Fruit fly (Drosophila melanogaster) whole organism, embryonic: ENCODE measurements around the gene Dus1.

Experiments
- CG10274 ChIP-seq: fragments of 200-800 bp; sonication (Bioruptor generic); optimal IDR thresholded peaks from 3 replicates; lab custom pipeline; 2017; ENCODE audit warnings: missing biosample characterization, mild to moderate bottlenecking, missing genetic modification characterization
- CG10462 ChIP-seq: fragments of 200-800 bp; sonication (Bioruptor generic); optimal IDR thresholded peaks from 2 replicates; lab custom pipeline; 2016; ENCODE audit warnings: missing biosample characterization, missing genetic modification characterization
- CG10654 ChIP-seq: fragments of 200-800 bp; sonication (Bioruptor generic); optimal IDR thresholded peaks from 2 replicates; lab custom pipeline; 2016; ENCODE audit warnings: missing biosample characterization, missing genetic modification characterization
- CG12236 ChIP-seq: fragments of 200-800 bp; sonication (Bioruptor generic); optimal IDR thresholded peaks from 2 replicates; lab custom pipeline; 2016; ENCODE audit warnings: missing biosample characterization, missing genetic modification characterization
- CG13123 ChIP-seq: fragments of 200-800 bp; sonication (Bioruptor generic); optimal IDR thresholded peaks from 2 replicates; lab custom pipeline; 2016; ENCODE audit warnings: missing biosample characterization, missing genetic modification characterization
- CG14667 ChIP-seq: fragments of 200-800 bp; sonication (Bioruptor generic); IDR thresholded peaks from 2 replicates; pipeline ENCODE4 v1.3.6; 2022; ENCODE audit warnings: missing biosample characterization, missing genetic modification characterization
- CG14710 ChIP-seq: fragments of 200-800 bp; sonication (Bioruptor generic); optimal IDR thresholded peaks from 3 replicates; lab custom pipeline; 2019; ENCODE audit warnings: missing biosample characterization, mild to moderate bottlenecking, missing genetic modification characterization, moderate library complexity
- CG15696 ChIP-seq: fragments of 200-800 bp; sonication (Bioruptor generic); optimal IDR thresholded peaks from 2 replicates; lab custom pipeline; 2019; ENCODE audit warnings: missing biosample characterization, mild to moderate bottlenecking, missing genetic modification characterization, moderate library complexity
- CG1603 ChIP-seq: fragments of 200-800 bp; sonication (Bioruptor generic); optimal IDR thresholded peaks from 2 replicates; lab custom pipeline; 2019; ENCODE audit warnings: missing biosample characterization, mild to moderate bottlenecking, missing genetic modification characterization, moderate library complexity
- CG17361 ChIP-seq: fragments of 200-800 bp; sonication (Bioruptor generic); IDR thresholded peaks from 3 replicates; pipeline ENCODE4 v1.3.6; 2022; ENCODE audit warnings: missing biosample characterization, missing genetic modification characterization
- CG17912 ChIP-seq: fragments of 200-800 bp; sonication (Bioruptor generic); optimal IDR thresholded peaks from 2 replicates; lab custom pipeline; 2018; ENCODE audit warnings: missing biosample characterization, mild to moderate bottlenecking, missing genetic modification characterization
- CG3065 ChIP-seq: fragments of 200-800 bp; sonication (Bioruptor generic); optimal IDR thresholded peaks from 2 replicates; lab custom pipeline; 2016; ENCODE audit warnings: missing biosample characterization, missing genetic modification characterization
- CG3163 ChIP-seq: fragments of 200-800 bp; sonication (Bioruptor generic); optimal IDR thresholded peaks from 3 replicates; lab custom pipeline; 2016; ENCODE audit warnings: missing biosample characterization, missing genetic modification characterization
- CG34376 ChIP-seq: fragments of 200-800 bp; sonication (Bioruptor generic); optimal IDR thresholded peaks from 2 replicates; lab custom pipeline; 2018; ENCODE audit warnings: missing biosample characterization, mild to moderate bottlenecking, missing genetic modification characterization
- CG3726 ChIP-seq: fragments of 200-800 bp; sonication (Bioruptor generic); IDR thresholded peaks from 3 replicates; pipeline ENCODE4, ENCODE4 v1.3.6; 2022; ENCODE audit warnings: missing biosample characterization, missing genetic modification characterization
- CG3847 ChIP-seq: fragments of 200-800 bp; sonication (Bioruptor generic); IDR thresholded peaks from 2 replicates; pipeline ENCODE4 v1.3.6; 2022; ENCODE audit warnings: missing biosample characterization, missing genetic modification characterization
- CG4404 ChIP-seq: fragments of 200-800 bp; sonication (Bioruptor generic); IDR thresholded peaks from 2 replicates; pipeline ENCODE4 v1.3.6; 2022; ENCODE audit warnings: missing biosample characterization, missing genetic modification characterization
- CG8089 ChIP-seq: fragments of 200-800 bp; sonication (Bioruptor generic); optimal IDR thresholded peaks from 3 replicates; lab custom pipeline; 2016; ENCODE audit warnings: missing biosample characterization, missing genetic modification characterization
- CG9727 ChIP-seq: fragments of 200-800 bp; sonication (Bioruptor generic); optimal IDR thresholded peaks from 3 replicates; lab custom pipeline; 2017; ENCODE audit warnings: missing biosample characterization, mild to moderate bottlenecking, missing genetic modification characterization
- CkIIα-i1 ChIP-seq: fragments of 200-800 bp; sonication (Bioruptor generic); IDR thresholded peaks from 2 replicates; pipeline ENCODE4 v1.3.6; 2022; ENCODE audit warnings: missing biosample characterization, missing genetic modification characterization
- Dad ChIP-seq: fragments of 200-800 bp; sonication (Bioruptor generic); optimal IDR thresholded peaks from 3 replicates; lab custom pipeline; 2016; ENCODE audit warnings: missing biosample characterization, missing genetic modification characterization
- Gug ChIP-seq: fragments of 200-800 bp; sonication (Bioruptor generic); IDR thresholded peaks from 4 replicates; pipeline ENCODE4 v1.3.6; 2022; ENCODE audit warnings: missing biosample characterization, missing genetic modification characterization
- HmgD ChIP-seq: fragments of 200-800 bp; sonication (Bioruptor generic); optimal IDR thresholded peaks from 3 replicates; lab custom pipeline; 2016; ENCODE audit warnings: missing biosample characterization, missing genetic modification characterization
- Hmx ChIP-seq: fragments of 200-800 bp; sonication (Bioruptor generic); optimal IDR thresholded peaks from 2 replicates; lab custom pipeline; 2016; ENCODE audit warnings: missing biosample characterization, missing genetic modification characterization
- Hr39 ChIP-seq: fragments of >200 bp; optimal IDR thresholded peaks from 2 replicates; lab custom pipeline; 2017
- NC2α ChIP-seq: fragments of 200-800 bp; sonication (Bioruptor generic); optimal IDR thresholded peaks from 2 replicates; lab custom pipeline; 2016; ENCODE audit warnings: missing biosample characterization, missing genetic modification characterization
- Neu2 ChIP-seq: fragments of 200-800 bp; sonication (Bioruptor generic); optimal IDR thresholded peaks from 3 replicates; lab custom pipeline; 2016; ENCODE audit warnings: missing biosample characterization, missing genetic modification characterization, borderline replicate concordance
- Poxn ChIP-seq: fragments of 200-800 bp; sonication (Bioruptor generic); IDR thresholded peaks from 2 replicates; pipeline ENCODE4 v1.3.6; 2022; ENCODE audit warnings: missing biosample characterization, missing genetic modification characterization
- Rfx ChIP-seq: fragments of 200-800 bp; sonication (Bioruptor generic); IDR thresholded peaks from 2 replicates; pipeline ENCODE4 v1.3.6; 2022; ENCODE audit warnings: missing biosample characterization, missing genetic modification characterization
- Sin3A ChIP-seq: fragments of >200 bp; optimal IDR thresholded peaks from 2 replicates; lab custom pipeline; 2018
- Usf ChIP-seq: fragments of 200-800 bp; sonication (Bioruptor generic); optimal IDR thresholded peaks from 2 replicates; lab custom pipeline; 2017; ENCODE audit warnings: missing genotype, missing biosample characterization, missing genetic modification characterization
- YL-1 ChIP-seq: fragments of 200-800 bp; sonication (Bioruptor generic); optimal IDR thresholded peaks from 3 replicates; lab custom pipeline; 2017; ENCODE audit warnings: missing biosample characterization, mild to moderate bottlenecking, missing genetic modification characterization
- az2 ChIP-seq: fragments of 200-800 bp; sonication (Bioruptor generic); optimal IDR thresholded peaks from 3 replicates; lab custom pipeline; 2016; ENCODE audit warnings: missing biosample characterization, missing genetic modification characterization
- bcd ChIP-seq: fragments of 200-800 bp; sonication (Bioruptor generic); optimal IDR thresholded peaks from 2 replicates; lab custom pipeline; 2017; ENCODE audit warnings: missing biosample characterization, mild to moderate bottlenecking, missing genetic modification characterization
- cad ChIP-seq: fragments of >200 bp; optimal IDR thresholded peaks from 2 replicates; lab custom pipeline; 2017; ENCODE audit warnings: missing biosample characterization, missing genetic modification characterization
- chn ChIP-seq: fragments of 200-800 bp; sonication (Bioruptor generic); optimal IDR thresholded peaks from 2 replicates; lab custom pipeline; 2016; ENCODE audit warnings: missing biosample characterization, missing genetic modification characterization
- cwo ChIP-seq: fragments of 200-800 bp; sonication (Bioruptor generic); optimal IDR thresholded peaks from 3 replicates; lab custom pipeline; 2017; ENCODE audit warnings: missing biosample characterization, missing genetic modification characterization, mild to moderate bottlenecking, moderate library complexity, missing genetic modification reagents
- dmrt99B ChIP-seq: fragments of 200-800 bp; sonication (Bioruptor generic); optimal IDR thresholded peaks from 2 replicates; lab custom pipeline; 2018; ENCODE audit warnings: missing biosample characterization, mild to moderate bottlenecking, missing genetic modification characterization, moderate library complexity
- en ChIP-seq: fragments of 200-800 bp; sonication (Bioruptor generic); optimal IDR thresholded peaks from 2 replicates; lab custom pipeline; 2016; ENCODE audit warnings: missing biosample characterization, missing genetic modification characterization
- fu2 ChIP-seq: fragments of 200-800 bp; sonication (Bioruptor generic); optimal IDR thresholded peaks from 2 replicates; lab custom pipeline; 2016; ENCODE audit warnings: missing biosample characterization, missing genetic modification characterization
- ind ChIP-seq: fragments of 200-800 bp; sonication (Bioruptor generic); optimal IDR thresholded peaks from 3 replicates; lab custom pipeline; 2016; ENCODE audit warnings: missing biosample characterization, missing genetic modification characterization
- kah ChIP-seq: fragments of 200-800 bp; sonication (Bioruptor generic); optimal IDR thresholded peaks from 2 replicates; lab custom pipeline; 2018; ENCODE audit warnings: missing biosample characterization, mild to moderate bottlenecking, missing genetic modification characterization
- kay ChIP-seq: fragments of 200-800 bp; sonication (Bioruptor generic); optimal IDR thresholded peaks from 2 replicates; lab custom pipeline; 2016; ENCODE audit warnings: missing biosample characterization, missing genetic modification characterization
- nerfin-1 ChIP-seq: fragments of 200-800 bp; sonication (Bioruptor generic); optimal IDR thresholded peaks from 3 replicates; lab custom pipeline; 2019; ENCODE audit warnings: missing biosample characterization, mild to moderate bottlenecking, missing genetic modification characterization, moderate library complexity
- onecut ChIP-seq: fragments of 200-800 bp; sonication (Bioruptor generic); IDR thresholded peaks from 2 replicates; pipeline ENCODE4 v1.3.6; 2022; ENCODE audit warnings: missing biosample characterization, missing genetic modification characterization
- org-1 ChIP-seq: fragments of 200-800 bp; sonication (Bioruptor generic); optimal IDR thresholded peaks from 2 replicates; lab custom pipeline; 2017; ENCODE audit warnings: missing biosample characterization, missing genetic modification characterization
- pros ChIP-seq: fragments of 200-800 bp; sonication (Bioruptor generic); optimal IDR thresholded peaks from 3 replicates; lab custom pipeline; 2019; ENCODE audit warnings: missing biosample characterization, mild to moderate bottlenecking, missing genetic modification characterization, moderate library complexity
- psq ChIP-seq: fragments of 200-800 bp; sonication (Bioruptor generic); optimal IDR thresholded peaks from 2 replicates; lab custom pipeline; 2017; ENCODE audit warnings: missing biosample characterization, missing genetic modification characterization
- pum ChIP-seq: fragments of 200-800 bp; sonication (Bioruptor generic); optimal IDR thresholded peaks from 2 replicates; lab custom pipeline; 2016; ENCODE audit warnings: missing biosample characterization, missing genetic modification characterization
- rib ChIP-seq: fragments of 200-800 bp; sonication (Bioruptor generic); IDR thresholded peaks from 2 replicates; pipeline ENCODE4 v1.3.6; 2022; ENCODE audit warnings: missing biosample characterization, missing genetic modification characterization
- sr ChIP-seq: fragments of 200-800 bp; sonication (Bioruptor generic); IDR thresholded peaks from 3 replicates; pipeline ENCODE4 v1.3.6; 2022; ENCODE audit warnings: missing biosample characterization, missing genetic modification characterization
- stc ChIP-seq: fragments of 200-800 bp; sonication (Bioruptor generic); IDR thresholded peaks from 2 replicates; pipeline ENCODE4 v1.3.6; 2022; ENCODE audit warnings: missing biosample characterization, missing genetic modification characterization
- vfl ChIP-seq: fragments of 200-800 bp; sonication (Bioruptor generic); optimal IDR thresholded peaks from 2 replicates; lab custom pipeline; 2016; ENCODE audit warnings: missing biosample characterization, missing genetic modification characterization
- yki ChIP-seq: fragments of >200 bp; optimal IDR thresholded peaks from 3 replicates; lab custom pipeline; 2018

The Dus1 gene

DNA sequence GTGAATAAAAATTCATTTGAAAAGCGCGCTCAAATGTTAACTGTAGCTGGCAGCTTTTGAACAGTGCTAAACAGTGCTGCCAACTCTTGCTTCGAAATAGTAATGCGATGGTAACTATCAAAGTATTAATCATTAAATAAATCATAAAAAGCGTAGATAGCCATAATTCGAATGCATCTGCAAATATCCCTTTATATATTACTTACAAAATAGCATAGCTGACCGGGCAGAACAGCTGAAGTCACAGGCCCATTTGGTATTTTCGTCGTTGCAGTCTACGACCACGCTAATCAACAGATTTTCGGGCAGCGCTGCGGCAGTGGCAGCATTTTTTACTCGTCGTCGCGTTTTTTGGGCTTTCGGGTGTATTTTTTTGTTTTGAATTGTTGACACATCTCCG, 34.1 kb upstream of the Dus1 start, which contains the start of gene Plc21C (continued):
- TF ChIP-seq rib (GFP tag; lab: Robert Waterston, UW) = no peak
- TF ChIP-seq CG15696 (tag; lab: Kevin White, UChicago) = peak; percentile 43
- TF ChIP-seq CG3065 (GFP tag; lab: Kevin White, UChicago) = no peak
- peak; percentile 17 for TF ChIP-seq dmrt99B (tag; lab: Kevin White, UChicago)
- peak; percentile 42 for TF ChIP-seq vfl
- no peak for TF ChIP-seq Gug
- no peak for TF ChIP-seq Hmx (GFP tag; lab: Kevin White, UChicago)
- peak; percentile 14 for TF ChIP-seq CG13123 (GFP tag; lab: Kevin White, UChicago)
- no peak for TF ChIP-seq stc (GFP tag; lab: Robert Waterston, UW)
- TF ChIP-seq pros (GFP tag; lab: Kevin White, UChicago) = no peak
- TF ChIP-seq ind (GFP tag; lab: Kevin White, UChicago) = peak; percentile 38
- no peak for TF ChIP-seq onecut (GFP tag; lab: Robert Waterston, UW)
- no peak for TF ChIP-seq NC2α (GFP tag; lab: Kevin White, UChicago)
- no peak for TF ChIP-seq CG12236 (GFP tag; lab: Kevin White, UChicago)
- no peak for TF ChIP-seq CG10274 (GFP tag; lab: Kevin White, UChicago)
- TF ChIP-seq cad (GFP tag; lab: Kevin White, UChicago) = no peak
- no peak for TF ChIP-seq Neu2
- TF ChIP-seq CG8089 (GFP tag; lab: Kevin White, UChicago) = no peak
- peak; percentile 18 for TF ChIP-seq CG10654 (GFP tag; lab: Kevin White, UChicago)
- TF ChIP-seq sr (GFP tag; lab: Robert Waterston, UW) = no peak
- no peak for TF ChIP-seq psq
- no peak for TF ChIP-seq yki (lab: Kevin White, UChicago)
- peak; percentile 82 for TF ChIP-seq CG14710 (tag; lab: Kevin White, UChicago)
- TF ChIP-seq YL-1 (GFP tag; lab: Kevin White, UChicago) = peak; percentile 49
- peak; percentile 63; the same call in 1 of the 2 replicates for TF ChIP-seq Rfx
- peak; percentile 61 for TF ChIP-seq HmgD (GFP tag; lab: Kevin White, UChicago)
- TF ChIP-seq CG10462 = no peak
- TF ChIP-seq kah (GFP tag; lab: Kevin White, UChicago) = no peak
- TF ChIP-seq pum (GFP tag; lab: Kevin White, UChicago) = peak; percentile 20
- peak; percentile 46 for TF ChIP-seq chn (GFP tag; lab: Kevin White, UChicago)
- no peak for TF ChIP-seq CkIIα-i1
- no peak for TF ChIP-seq Poxn (GFP tag; lab: Robert Waterston, UW)
- peak; percentile 36 for TF ChIP-seq nerfin-1 (tag; lab: Kevin White, UChicago)
- TF ChIP-seq CG3726 (GFP tag; lab: Robert Waterston, UW) = no peak
- peak; percentile 97 for TF ChIP-seq Sin3A (lab: Kevin White, UChicago)
- peak; percentile 82 for TF ChIP-seq CG1603 (tag; lab: Kevin White, UChicago)
- peak; percentile 21 for TF ChIP-seq kay (GFP tag; lab: Kevin White, UChicago)
- TF ChIP-seq az2 (GFP tag; lab: Kevin White, UChicago) = peak; percentile 26
- peak; percentile 43 for TF ChIP-seq CG3163 (GFP tag; lab: Kevin White, UChicago)
- TF ChIP-seq CG17912 (GFP tag; lab: Kevin White, UChicago) = no peak
- TF ChIP-seq cwo (GFP tag; lab: Kevin White, UChicago) = peak; percentile 23
- peak; percentile 27 for TF ChIP-seq Dad
- no peak for TF ChIP-seq Usf (GFP tag; lab: Kevin White, UChicago)
- no peak for TF ChIP-seq org-1
- TF ChIP-seq CG3847 (GFP tag; lab: Robert Waterston, UW) = peak; percentile 85
- peak; percentile 61 for TF ChIP-seq CG9727 (GFP tag; lab: Kevin White, UChicago)
- peak; percentile 39 for TF ChIP-seq bcd
- peak; percentile 53 for TF ChIP-seq fu2
- no peak for TF ChIP-seq CG14667
- 0 out of 2 replicates have a peak, but pooled peaks have one; percentile 22 for TF ChIP-seq CG4404 (GFP tag; lab: Robert Waterston, UW)
- peak; percentile 35 for TF ChIP-seq CG34376 (GFP tag; lab: Kevin White, UChicago)
- no peak for TF ChIP-seq en
- peak; percentile 61; the same call in 2 of the 3 replicates for TF ChIP-seq CG17361 (GFP tag; lab: Robert Waterston, UW)
- TF ChIP-seq Hr39 (lab: Kevin White, UChicago) = no peak
